Worm (Caenorhabditis elegans): ENCODE data around the gene str-166.

str-166 gene

ce11 chrIV:4903961-4904360 lies 19.9 kb downstream of the str-166 start, which contains the start of gene str-161:
TSS of gene str-161 (minus strand) at chrIV:4904061.
- TF ChIP-seq unc-62 (GFP tag; optimal IDR thresholded peaks at IDR 0.05) = no peak

- TF ChIP-seq unc-62 (GFP tag; optimal IDR thresholded peaks at IDR 0.05) = no peak
These were observed 21.6 kb downstream of the str-166 start, which contains the start of gene T08B6.4 for ce11 chrIV:4905645-4906135. TSS of gene T08B6.4 (plus strand) at chrIV:4905695.

ce11 chrIV:4909039-4909438 lies 25.0 kb downstream of the str-166 start, which contains the start of gene str-159:
TSS of gene str-159 (plus strand) at chrIV:4909339.
- TF ChIP-seq unc-62 (GFP tag; optimal IDR thresholded peaks at IDR 0.05) = no peak

- no peak for TF ChIP-seq unc-62 (GFP tag; optimal IDR thresholded peaks at IDR 0.05)
These were observed 29.0 kb downstream of the str-166 start, which contains the start of gene str-156 for ce11 chrIV:4913090-4913489. TSS of gene str-156 (plus strand) at chrIV:4913390.

ce11 chrIV:4915689-4916088 lies 31.6 kb downstream of the str-166 start, which contains the start of gene str-155:
TSS of gene str-155 (plus strand) at chrIV:4915989.
- no peak for TF ChIP-seq unc-62 (GFP tag; optimal IDR thresholded peaks at IDR 0.05)

ce11 chrIV:4917774-4918173 lies 33.7 kb downstream of the str-166 start, which contains the start of gene str-158:
TSS of gene str-158 (plus strand) at chrIV:4918074.
- no peak for TF ChIP-seq unc-62 (GFP tag; optimal IDR thresholded peaks at IDR 0.05)

- TF ChIP-seq unc-62 (GFP tag; optimal IDR thresholded peaks at IDR 0.05) = no peak
These were observed 46.0 kb downstream of the str-166 start, which contains the start of gene Y9C9A.8 for ce11 chrIV:4930045-4930444. TSS of gene Y9C9A.8 (plus strand) at chrIV:4930345.

- TF ChIP-seq unc-62 (GFP tag; optimal IDR thresholded peaks at IDR 0.05) = no peak
These were observed 46.8 kb downstream of the str-166 start for ce11 chrIV:4930754-4931322.

ce11 chrIV:4934103-4934502 lies 50.0 kb downstream of the str-166 start, which contains the start of gene str-153:
TSS of gene str-153 (plus strand) at chrIV:4934403.
- TF ChIP-seq unc-62 (GFP tag; optimal IDR thresholded peaks at IDR 0.05) = no peak

Data from whole organism, dauer.